Worm (Caenorhabditis elegans): ENCODE results near the gene phat-4.

phat-4 gene

DNA sequence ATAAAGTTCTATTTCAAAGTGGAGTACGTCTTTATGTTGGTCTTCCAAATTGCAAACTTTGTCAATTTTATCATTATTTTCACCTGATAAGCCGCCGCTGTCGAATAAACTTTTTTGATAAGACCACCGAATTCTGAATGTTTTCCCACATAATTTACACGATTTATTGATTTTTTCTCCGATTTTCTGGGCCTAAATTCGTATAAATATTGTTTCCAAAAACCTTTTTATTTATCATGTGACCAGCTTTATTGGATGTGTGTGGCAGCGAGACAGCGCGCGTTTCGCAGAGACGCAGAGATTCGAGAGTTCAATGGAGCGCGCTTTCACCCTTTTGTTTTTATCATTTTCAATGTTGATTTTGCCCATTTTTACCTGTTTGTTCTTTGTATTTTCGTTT lies 13.3 kb downstream of the phat-4 start (continued):
- TF ChIP-seq aly-2 (tag; optimal IDR thresholded peaks at IDR 0.05) (no peak), xbp-1 (tag; optimal IDR thresholded peaks at IDR 0.05) (peak; percentile 89), grh-1 (GFP tag; IDR thresholded peaks at IDR 0.05) (peak; percentile 68), blmp-1 (tag; optimal IDR thresholded peaks at IDR 0.05) (peak; percentile 70), lin-15B (tag; optimal IDR thresholded peaks at IDR 0.05) (peak; percentile 23), snpc-4 (tag; optimal IDR thresholded peaks at IDR 0.05) (peak; percentile 85), unc-86 (tag; optimal IDR thresholded peaks at IDR 0.05) (peak; percentile 86), unc-130 (tag; optimal IDR thresholded peaks at IDR 0.05) (peak; percentile 70), mab-9 (GFP tag; IDR thresholded peaks at IDR 0.05) (peak; percentile 71), dsc-1 (tag; optimal IDR thresholded peaks at IDR 0.05) (peak; percentile 95), mef-2 (tag; optimal IDR thresholded peaks at IDR 0.05) (peak; percentile 61), nhr-237 (tag; optimal IDR thresholded peaks at IDR 0.05) (peak; percentile 28), irx-1 (tag; optimal IDR thresholded peaks at IDR 0.05) (peak; percentile 86), ceh-8 (GFP tag; optimal IDR thresholded peaks at IDR 0.05) (peak; percentile 86), unc-98 (GFP tag; IDR thresholded peaks at IDR 0.05) (no peak), lir-3 (tag; optimal IDR thresholded peaks at IDR 0.05; ENCODE audit: poor library complexity) (no peak), C04F5.9 (tag; optimal IDR thresholded peaks at IDR 0.05) (no peak), vab-15 (tag; optimal IDR thresholded peaks at IDR 0.05) (peak; percentile 71), elt-2 (tag; optimal IDR thresholded peaks at IDR 0.05) (peak; percentile 69), aha-1 (tag; optimal IDR thresholded peaks at IDR 0.05) (peak; percentile 70), ama-1 (optimal IDR thresholded peaks at IDR 0.05) (no peak), Y116A8C.19 (tag; optimal IDR thresholded peaks at IDR 0.05; ENCODE audit: borderline replicate concordance) (no peak), nhr-76 (tag; optimal IDR thresholded peaks at IDR 0.05) (no peak), nhr-84 (tag; optimal IDR thresholded peaks at IDR 0.05) (no peak), fos-1 (tag; optimal IDR thresholded peaks at IDR 0.05) (peak; percentile 59), ceh-88 (GFP tag; IDR thresholded peaks at IDR 0.05) (0 out of 2 replicates have a peak, but pooled peaks have one; percentile 36), nhr-71 (tag; optimal IDR thresholded peaks at IDR 0.05) (peak; percentile 96), C16A3.4 (tag; optimal IDR thresholded peaks at IDR 0.05) (peak; percentile 32), jun-1 (tag; optimal IDR thresholded peaks at IDR 0.05) (peak; percentile 26), nhr-11 (tag; optimal IDR thresholded peaks at IDR 0.05) (peak; percentile 20), rnt-1 (tag; optimal IDR thresholded peaks at IDR 0.05) (peak; percentile 89), dpl-1 (GFP tag; optimal IDR thresholded peaks at IDR 0.05) (peak; percentile 71 to 83 (median 78))

ce11 chrV:4144205-4144604 lies 14.5 kb downstream of the phat-4 start, which contains the start of gene Y45G5AL.1:
Gene Y45G5AL.1 (plus strand): TSS chrV:4144505.
- TF ChIP-seq alr-1 (tag; optimal IDR thresholded peaks at IDR 0.05; ENCODE audit: borderline replicate concordance), result no peak

- TF ChIP-seq C04F5.9 (tag; optimal IDR thresholded peaks at IDR 0.05) (no peak), vab-15 (tag; optimal IDR thresholded peaks at IDR 0.05) (no peak), nhr-19 (GFP tag; conservative IDR thresholded peaks at IDR 0.05) (no peak), nhr-28 (tag; optimal IDR thresholded peaks at IDR 0.05) (no peak), efl-1 (optimal IDR thresholded peaks at IDR 0.05) (no peak), efl-1 (GFP tag; optimal IDR thresholded peaks at IDR 0.05 in 1 of 2) (no peak), ceh-90 (tag; optimal IDR thresholded peaks at IDR 0.05) (no peak), nhr-237 (tag; optimal IDR thresholded peaks at IDR 0.05) (no peak), nhr-20 (tag; optimal IDR thresholded peaks at IDR 0.05) (no peak), pag-3 (tag; optimal IDR thresholded peaks at IDR 0.05; ENCODE audit: borderline replicate concordance, insufficient read depth) (no peak), ceh-63 (GFP tag; optimal IDR thresholded peaks at IDR 0.05) (no peak), fkh-8 (tag; optimal IDR thresholded peaks at IDR 0.05) (no peak), C16A3.4 (tag; optimal IDR thresholded peaks at IDR 0.05) (no peak), hlh-17 (GFP tag; optimal IDR thresholded peaks at IDR 0.05; ENCODE audit: borderline replicate concordance) (no peak), elt-3 (tag; optimal IDR thresholded peaks at IDR 0.05) (no peak), zip-4 (GFP tag; optimal IDR thresholded peaks at IDR 0.05) (no peak), snpc-4 (tag; optimal IDR thresholded peaks at IDR 0.05) (no peak), mef-2 (tag; optimal IDR thresholded peaks at IDR 0.05) (no peak), unc-86 (tag; optimal IDR thresholded peaks at IDR 0.05) (no peak), irx-1 (tag; optimal IDR thresholded peaks at IDR 0.05) (no peak)
Observed at ce11 chrV:4151400-4151799, 21.7 kb downstream of the phat-4 start.
